Fruit fly (Drosophila melanogaster): ENCODE results near the gene CG11970.
A peak's percentile ranks its signal among the peaks of the same experiment; 100 is the strongest.

CG11970 gene

dm6 chr3R:9006129-9006528, 21.6 kb downstream of the CG11970 start, which contains the start of the genes Prosbeta3 and Iru:
Gene Prosbeta3, minus strand, starts transcription at chr3R:9006226.
Gene Iru, plus strand, starts transcription at chr3R:9006456.
- TF ChIP-seq Myc (optimal IDR thresholded peaks at IDR 0.05) = peak; percentile 7
- TF ChIP-seq CG32264 (GFP tag; optimal IDR thresholded peaks at IDR 0.05) = no peak
- TF ChIP-seq Rel (GFP tag; optimal IDR thresholded peaks at IDR 0.05) = no peak
- TF ChIP-seq Rel (tag; optimal IDR thresholded peaks at IDR 0.05) = peak; percentile 21

dm6 chr3R:9007258-9007657, 22.7 kb downstream of the CG11970 start:
- TF ChIP-seq Rel (GFP tag; optimal IDR thresholded peaks at IDR 0.05) = no peak
- TF ChIP-seq Rel (tag; optimal IDR thresholded peaks at IDR 0.05) = no peak
- no peak for TF ChIP-seq dsf (GFP tag; optimal IDR thresholded peaks at IDR 0.05; ENCODE audit: borderline replicate concordance)
- no peak for TF ChIP-seq jim (GFP tag; optimal IDR thresholded peaks at IDR 0.05)
- TF ChIP-seq woc (GFP tag; optimal IDR thresholded peaks at IDR 0.05) = no peak
- TF ChIP-seq h (GFP tag; optimal IDR thresholded peaks at IDR 0.05) = no peak
- no peak for TF ChIP-seq psq (GFP tag; optimal IDR thresholded peaks at IDR 0.05)
- TF ChIP-seq pan (optimal IDR thresholded peaks at IDR 0.05) = no peak
- no peak for TF ChIP-seq usp (GFP tag; optimal IDR thresholded peaks at IDR 0.05)
- TF ChIP-seq Mio (GFP tag; optimal IDR thresholded peaks at IDR 0.05) = no peak
- no peak for TF ChIP-seq Hr78 (GFP tag; optimal IDR thresholded peaks at IDR 0.05)
- TF ChIP-seq Jra (GFP tag; optimal IDR thresholded peaks at IDR 0.05) = no peak
- TF ChIP-seq brk (GFP tag; optimal IDR thresholded peaks at IDR 0.05) = no peak

- peak; percentile 28 for TF ChIP-seq Myc (optimal IDR thresholded peaks at IDR 0.05)
- TF ChIP-seq lola (GFP tag; optimal IDR thresholded peaks at IDR 0.05) = no peak
Observed at dm6 chr3R:9008202-9008601, 23.7 kb downstream of the CG11970 start, which contains the start of gene CG11983. Gene CG11983, plus strand, starts transcription at chr3R:9008321.

dm6 chr3R:9010695-9011094, 26.2 kb downstream of the CG11970 start:
- TF ChIP-seq h (GFP tag; optimal IDR thresholded peaks at IDR 0.05) (no peak), tai (GFP tag; optimal IDR thresholded peaks at IDR 0.05) (no peak), dl (GFP tag; optimal IDR thresholded peaks at IDR 0.05; ENCODE audit: insufficient read depth in 1 of 2, partially characterized antibody in 2 of 2) (no peak), Dif (GFP tag; optimal IDR thresholded peaks at IDR 0.05; ENCODE audit: partially characterized antibody) (no peak), N (GFP tag; optimal IDR thresholded peaks at IDR 0.05) (no peak), HLH106 (tag; optimal IDR thresholded peaks at IDR 0.05) (no peak), dmrt93B (GFP tag; optimal IDR thresholded peaks at IDR 0.05) (no peak), dsf (GFP tag; optimal IDR thresholded peaks at IDR 0.05; ENCODE audit: borderline replicate concordance) (no peak), pan (optimal IDR thresholded peaks at IDR 0.05) (no peak), Sp1 (GFP tag; optimal IDR thresholded peaks at IDR 0.05) (no peak), Hr83 (GFP tag; optimal IDR thresholded peaks at IDR 0.05; ENCODE audit: poor library complexity, severe bottlenecking) (no peak)

- no peak for TF ChIP-seq GATAd (GFP tag; optimal IDR thresholded peaks at IDR 0.05)
- no peak for TF ChIP-seq pan (optimal IDR thresholded peaks at IDR 0.05)
- TF ChIP-seq sage (GFP tag; optimal IDR thresholded peaks at IDR 0.05) = no peak
- no peak for TF ChIP-seq Hnf4 (GFP tag; optimal IDR thresholded peaks at IDR 0.05)
- no peak for TF ChIP-seq Dif (GFP tag; optimal IDR thresholded peaks at IDR 0.05; ENCODE audit: partially characterized antibody)
- no peak for TF ChIP-seq psq (GFP tag; optimal IDR thresholded peaks at IDR 0.05)
- no peak for TF ChIP-seq brk (GFP tag; optimal IDR thresholded peaks at IDR 0.05)
- no peak for TF ChIP-seq dmrt93B (GFP tag; optimal IDR thresholded peaks at IDR 0.05)
- TF ChIP-seq CrebA (GFP tag; optimal IDR thresholded peaks at IDR 0.05; ENCODE audit: borderline replicate concordance) = no peak
- no peak for TF ChIP-seq sv (GFP tag; optimal IDR thresholded peaks at IDR 0.05)
- TF ChIP-seq N (GFP tag; optimal IDR thresholded peaks at IDR 0.05) = no peak
- TF ChIP-seq Abd-B (GFP tag; optimal IDR thresholded peaks at IDR 0.05) = no peak
- TF ChIP-seq Jra (GFP tag; optimal IDR thresholded peaks at IDR 0.05) = no peak
- no peak for TF ChIP-seq Hr78 (GFP tag; optimal IDR thresholded peaks at IDR 0.05)
- TF ChIP-seq usp (GFP tag; optimal IDR thresholded peaks at IDR 0.05) = no peak
- no peak for TF ChIP-seq Hr83 (GFP tag; optimal IDR thresholded peaks at IDR 0.05; ENCODE audit: poor library complexity, severe bottlenecking)
- TF ChIP-seq Vsx2 (GFP tag; optimal IDR thresholded peaks at IDR 0.05; ENCODE audit: partially characterized antibody) = no peak
Observed at dm6 chr3R:9011708-9012107, 27.2 kb downstream of the CG11970 start.

Data from whole organism, wandering third instar larva.